Worm (Caenorhabditis elegans): ENCODE data around the gene T14B4.1.

T14B4.1 gene

DNA sequence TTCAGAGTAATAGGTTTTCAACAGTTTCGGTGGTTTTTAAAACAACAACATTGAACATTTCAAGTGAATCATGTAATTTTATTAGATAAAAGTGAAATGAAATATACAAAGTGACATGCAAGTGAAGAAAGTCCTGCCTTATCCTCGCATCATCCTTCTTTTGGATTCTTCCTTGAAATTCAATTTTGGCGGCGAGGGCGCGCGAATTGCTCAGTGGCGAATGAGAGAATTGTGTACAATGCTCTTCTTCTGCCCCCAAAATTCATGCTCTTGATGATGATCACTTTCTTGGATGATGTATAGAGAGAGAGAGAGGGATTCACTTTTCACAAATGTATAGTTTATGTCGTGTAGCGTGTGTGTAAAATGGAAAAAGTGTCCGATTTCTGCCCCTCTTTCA is 27.0 kb upstream of the T14B4.1 start:
- no peak for TF ChIP-seq nhr-77 (tag; optimal IDR thresholded peaks at IDR 0.05)
- TF ChIP-seq madf-9 (GFP tag; conservative IDR thresholded peaks at IDR 0.05) = no peak
- no peak for TF ChIP-seq lin-29 (GFP tag; IDR thresholded peaks at IDR 0.05)
- peak; percentile 59; the same call in 1 of the 2 replicates for TF ChIP-seq ctbp-1 (GFP tag; IDR thresholded peaks at IDR 0.05)
- TF ChIP-seq attf-4 (tag; optimal IDR thresholded peaks at IDR 0.05) = no peak
- no peak for TF ChIP-seq lin-15B (tag; optimal IDR thresholded peaks at IDR 0.05)
- TF ChIP-seq snpc-4 (tag; optimal IDR thresholded peaks at IDR 0.05) = no peak
- no peak for TF ChIP-seq daf-8 (GFP tag; IDR thresholded peaks at IDR 0.05)
- no peak for TF ChIP-seq saeg-2 (GFP tag; IDR thresholded peaks at IDR 0.05)
- peak; percentile 69 for TF ChIP-seq fkh-10 (GFP tag; optimal IDR thresholded peaks at IDR 0.05)
- no peak for TF ChIP-seq nhr-76 (tag; optimal IDR thresholded peaks at IDR 0.05)
- no peak for TF ChIP-seq hmg-1.1 (GFP tag; IDR thresholded peaks at IDR 0.05)
- TF ChIP-seq ces-1 (GFP tag; optimal IDR thresholded peaks at IDR 0.05) = peak; percentile 49
- TF ChIP-seq aly-2 (tag; optimal IDR thresholded peaks at IDR 0.05) = no peak
- no peak for TF ChIP-seq dve-1 (tag; optimal IDR thresholded peaks at IDR 0.05; ENCODE audit: insufficient read depth)

DNA sequence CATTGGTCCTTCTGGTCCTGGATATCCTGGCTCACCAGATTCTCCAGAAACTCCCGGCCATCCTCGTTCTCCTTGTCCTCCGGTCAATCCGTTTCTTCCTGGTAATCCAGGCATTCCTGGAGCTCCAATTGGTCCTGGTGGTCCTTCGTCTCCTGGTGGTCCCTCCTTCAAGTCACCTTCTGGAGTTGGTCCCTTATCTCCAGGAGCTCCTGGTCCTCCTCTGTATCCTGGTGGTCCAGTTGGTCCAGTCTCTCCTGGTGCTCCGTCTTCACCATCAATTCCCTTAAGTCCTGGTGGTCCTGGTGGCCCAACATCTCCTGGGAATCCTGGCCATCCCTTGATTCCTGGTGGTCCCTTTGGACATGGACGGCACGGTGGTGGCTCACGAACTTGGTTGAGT is 26.1 kb upstream of the T14B4.1 start:
- TF ChIP-seq aha-1 (tag) (peak; percentile 11), set-16 (GFP tag; IDR thresholded peaks at IDR 0.05) (peak; percentile 74; the same call in 1 of the 2 replicates), pha-4 (GFP tag; IDR thresholded peaks at IDR 0.05) (no peak), pha-4 (tag; optimal IDR thresholded peaks at IDR 0.05) (no peak), dmd-9 (GFP tag; IDR thresholded peaks at IDR 0.05) (no peak), egl-43 (GFP tag; IDR thresholded peaks at IDR 0.05) (0 out of 2 replicates have a peak, but pooled peaks have one; percentile 3)

ce11 chrII:6712177-6712981 is 24.3 kb upstream of the T14B4.1 start, which contains the start of the genes dpy-10 and T14B4.19:
Gene dpy-10 (minus strand): TSS chrII:6712227.
Gene T14B4.19 (minus strand): TSS chrII:6712931.
- TF ChIP-seq set-16 (GFP tag; IDR thresholded peaks at IDR 0.05) (no peak), zag-1 (tag; optimal IDR thresholded peaks at IDR 0.05) (no peak), madf-9 (GFP tag; conservative IDR thresholded peaks at IDR 0.05) (no peak), F49E8.2 (tag; optimal IDR thresholded peaks at IDR 0.05; ENCODE audit: borderline replicate concordance) (no peak), ces-1 (GFP tag; optimal IDR thresholded peaks at IDR 0.05) (no peak), nhr-41 (GFP tag; IDR thresholded peaks at IDR 0.05) (no peak), hlh-11 (tag; optimal IDR thresholded peaks at IDR 0.05) (peak; percentile 61), pqm-1 (tag; optimal IDR thresholded peaks at IDR 0.05) (no peak), F44E2.7 (GFP tag; IDR thresholded peaks at IDR 0.05) (no peak), unc-130 (GFP tag; optimal IDR thresholded peaks at IDR 0.05) (no peak), ceh-20 (GFP tag; IDR thresholded peaks at IDR 0.05) (no peak), mes-2 (tag; optimal IDR thresholded peaks at IDR 0.05; ENCODE audit: poor library complexity, severe bottlenecking) (no peak), nhr-48 (tag; optimal IDR thresholded peaks at IDR 0.05) (no peak), nhr-28 (tag; optimal IDR thresholded peaks at IDR 0.05) (peak; percentile 44), lsy-2 (tag; optimal IDR thresholded peaks at IDR 0.05) (peak in 1 of 2 experiments; percentile 37), mdl-1 (tag; optimal IDR thresholded peaks at IDR 0.05) (peak in 1 of 2 experiments; percentile 27), aly-2 (tag; optimal IDR thresholded peaks at IDR 0.05) (no peak), F26F4.8 (GFP tag; conservative IDR thresholded peaks at IDR 0.05) (no peak), ztf-7 (tag; optimal IDR thresholded peaks at IDR 0.05) (no peak), madf-5 (GFP tag; IDR thresholded peaks at IDR 0.05) (no peak), nhr-42 (GFP tag; IDR thresholded peaks at IDR 0.05) (no peak), F10B5.3 (tag; optimal IDR thresholded peaks at IDR 0.05) (no peak), php-3 (GFP tag; IDR thresholded peaks at IDR 0.05) (no peak), mxl-3 (GFP tag; optimal IDR thresholded peaks at IDR 0.05) (peak; percentile 73), hlh-30 (tag; optimal IDR thresholded peaks at IDR 0.05; ENCODE audit: insufficient read depth) (peak; percentile 41), egl-27 (tag; optimal IDR thresholded peaks at IDR 0.05) (no peak), lin-38 (GFP tag; IDR thresholded peaks at IDR 0.05) (no peak), snpc-4 (tag; optimal IDR thresholded peaks at IDR 0.05) (no peak), F37D6.2 (tag; optimal IDR thresholded peaks at IDR 0.05) (no peak), jun-1 (tag; optimal IDR thresholded peaks at IDR 0.05) (no peak), ZK337.2 (GFP tag; IDR thresholded peaks at IDR 0.05) (no peak), aha-1 (tag) (peak; percentile 3)

All from whole organism, L4 larva.